Worm (Caenorhabditis elegans) whole organism, L2 larva: ENCODE data around the gene clec-29.
A peak's percentile ranks its signal among the peaks of the same experiment; 100 is the strongest.

Experiments
- C34F6.9 ChIP-seq: fragments of 150-350 bp; optimal IDR thresholded peaks from 2 replicates; lab custom pipeline; 2014; ENCODE audit warnings: missing biosample characterization, missing genetic modification characterization
- F13H6.1 ChIP-seq: sonication (generic microtip); optimal IDR thresholded peaks from 2 replicates; lab custom pipeline; 2016; ENCODE audit warnings: missing genetic modification characterization, missing compliant biosample characterization
- R02D3.7 ChIP-seq: fragments of 150-350 bp; optimal IDR thresholded peaks from 2 replicates; lab custom pipeline; 2014; ENCODE audit warnings: missing biosample characterization, missing genetic modification characterization
- Y55F3AM.14 ChIP-seq: fragments of 200-800 bp; sonication (Bioruptor generic); optimal IDR thresholded peaks from 2 replicates; lab custom pipeline; 2018; ENCODE audit warnings: mild to moderate bottlenecking, missing genetic modification characterization, missing compliant biosample characterization
- ZK546.5 ChIP-seq: sonication (generic microtip); optimal IDR thresholded peaks from 2 replicates; lab custom pipeline; 2017; ENCODE audit warnings: missing biosample characterization, missing genetic modification characterization
- alr-1 ChIP-seq: fragments of 150-350 bp; optimal IDR thresholded peaks from 2 replicates; lab custom pipeline; 2014; ENCODE audit warnings: missing biosample characterization, missing genetic modification characterization
- blmp-1 ChIP-seq: sonication (generic microtip); optimal IDR thresholded peaks from 2 replicates; lab custom pipeline; 2017; ENCODE audit warnings: missing genetic modification characterization, mild to moderate bottlenecking, missing compliant biosample characterization, antibody characterized with exemption, moderate library complexity; ENCODE audit not compliant: insufficient read depth
- ceh-16 ChIP-seq: fragments of 150-350 bp; optimal IDR thresholded peaks from 2 replicates; lab custom pipeline; 2014; ENCODE audit warnings: missing biosample characterization, missing genetic modification characterization
- crh-2 ChIP-seq: sonication (generic microtip); optimal IDR thresholded peaks from 2 replicates; lab custom pipeline; 2017; ENCODE audit warnings: missing biosample characterization, missing genetic modification characterization
- egl-27 ChIP-seq: sonication (generic microtip); optimal IDR thresholded peaks from 3 replicates; lab custom pipeline; 2017; ENCODE audit warnings: missing biosample characterization, missing genetic modification reagents, missing genetic modification characterization
- elt-3 ChIP-seq: sonication (generic microtip); optimal IDR thresholded peaks from 2 replicates; lab custom pipeline; 2017; ENCODE audit warnings: missing biosample characterization, missing genetic modification characterization
- fos-1 ChIP-seq: fragments of 150-350 bp; optimal IDR thresholded peaks from 2 replicates; lab custom pipeline; 2014; ENCODE audit warnings: missing biosample characterization, missing genetic modification characterization
- gmeb-1 ChIP-seq: fragments of 150-350 bp; optimal IDR thresholded peaks from 2 replicates; lab custom pipeline; 2014; ENCODE audit warnings: missing biosample characterization, missing genetic modification characterization
- lin-13 ChIP-seq: fragments of 150-350 bp; optimal IDR thresholded peaks from 2 replicates; lab custom pipeline; 2014; ENCODE audit warnings: missing biosample characterization, missing genetic modification reagents, missing genetic modification characterization
- lin-39 ChIP-seq: fragments of 150-350 bp; optimal IDR thresholded peaks from 2 replicates; lab custom pipeline; 2014; ENCODE audit warnings: missing biosample characterization, missing genetic modification reagents, missing genetic modification characterization
- lsy-2 ChIP-seq, 2 experiments: fragments of 150-350 bp in 1 of 2; sonication (generic microtip) in 1 of 2; optimal IDR thresholded peaks; 2 replicates each; lab custom pipeline; 2014 to 2017; ENCODE audit warnings: missing biosample characterization in 2 of 2, missing genetic modification characterization in 2 of 2
- mab-5 ChIP-seq: fragments of 150-350 bp; optimal IDR thresholded peaks from 2 replicates; lab custom pipeline; 2014; ENCODE audit warnings: missing biosample characterization, missing genetic modification characterization
- nhr-10 ChIP-seq: sonication (generic microtip); optimal IDR thresholded peaks from 2 replicates; lab custom pipeline; 2017; ENCODE audit warnings: missing biosample characterization, missing genetic modification characterization
- nhr-12 ChIP-seq: fragments of 150-350 bp; optimal IDR thresholded peaks from 2 replicates; lab custom pipeline; 2014; ENCODE audit warnings: missing biosample characterization, missing genetic modification characterization
- nhr-129 ChIP-seq: fragments of 150-350 bp; optimal IDR thresholded peaks from 2 replicates; lab custom pipeline; 2014; ENCODE audit warnings: missing biosample characterization, missing genetic modification characterization
- nhr-25 ChIP-seq: fragments of 150-350 bp; sonication (generic microtip); optimal IDR thresholded peaks from 3 replicates; lab custom pipeline; 2014; ENCODE audit warnings: missing biosample characterization, missing genetic modification characterization
- nhr-6 ChIP-seq: fragments of 150-350 bp; optimal IDR thresholded peaks from 2 replicates; lab custom pipeline; 2014; ENCODE audit warnings: missing biosample characterization, missing genetic modification characterization
- nhr-77 ChIP-seq: fragments of 150-350 bp; optimal IDR thresholded peaks from 2 replicates; lab custom pipeline; 2014; ENCODE audit warnings: missing biosample characterization, missing genetic modification characterization
- peb-1 ChIP-seq: fragments of 150-350 bp; optimal IDR thresholded peaks from 2 replicates; lab custom pipeline; 2014; ENCODE audit warnings: missing biosample characterization, missing genetic modification characterization
- sem-4 ChIP-seq: fragments of 150-350 bp; optimal IDR thresholded peaks from 2 replicates; lab custom pipeline; 2014; ENCODE audit warnings: missing biosample characterization, missing genetic modification reagents, missing genetic modification characterization
- skn-1 ChIP-seq: sonication (generic microtip); optimal IDR thresholded peaks from 2 replicates; lab custom pipeline; 2017; ENCODE audit warnings: missing biosample characterization, missing genetic modification characterization
- sma-9 ChIP-seq, 2 experiments: fragments of 150-350 bp in 1 of 2; sonication (generic microtip) in 1 of 2; optimal IDR thresholded peaks; 2 replicates each; lab custom pipeline; 2014 to 2016; ENCODE audit warnings: missing genetic modification characterization in 2 of 2, mild to moderate bottlenecking in 1 of 2, missing biosample characterization in 1 of 2, missing compliant biosample characterization in 1 of 2, missing genetic modification reagents in 1 of 2, moderate library complexity in 1 of 2
- snpc-4 ChIP-seq: fragments of 150-350 bp; optimal IDR thresholded peaks from 2 replicates; lab custom pipeline; 2014; ENCODE audit warnings: missing biosample characterization, missing genetic modification characterization
- unc-39 ChIP-seq: fragments of 150-350 bp; optimal IDR thresholded peaks from 2 replicates; lab custom pipeline; 2014; ENCODE audit warnings: missing biosample characterization, missing genetic modification characterization
- unc-55 ChIP-seq: fragments of 150-350 bp; sonication (generic microtip); optimal IDR thresholded peaks from 3 replicates; lab custom pipeline; 2014; ENCODE audit warnings: missing biosample characterization, missing genetic modification reagents, missing genetic modification characterization
- zag-1 ChIP-seq: fragments of 150-350 bp; optimal IDR thresholded peaks from 2 replicates; lab custom pipeline; 2014; ENCODE audit warnings: missing biosample characterization, missing genetic modification characterization
- ztf-1 ChIP-seq: fragments of 200-800 bp; sonication (Bioruptor generic); conservative IDR thresholded peaks from 2 replicates; pipeline ENCODE4 v1.3.6; 2022; ENCODE audit warnings: missing genetic modification characterization, missing compliant biosample characterization
- ztf-4 ChIP-seq: fragments of 150-350 bp; optimal IDR thresholded peaks from 2 replicates; lab custom pipeline; 2014; ENCODE audit warnings: missing biosample characterization, missing genetic modification characterization

The clec-29 gene

ce11 chrV:16756166-16756565, 17.2 kb upstream of the clec-29 start:
- TF ChIP-seq nhr-10 = no peak
- no peak for TF ChIP-seq zag-1
- no peak for TF ChIP-seq snpc-4 (tag; lab: Kevin White, UChicago)
- no peak for TF ChIP-seq fos-1 (tag; lab: Kevin White, UChicago)
- no peak for TF ChIP-seq nhr-6 (tag; lab: Kevin White, UChicago)
- TF ChIP-seq nhr-77 (tag; lab: Kevin White, UChicago) = no peak
- no peak for TF ChIP-seq blmp-1 (tag; lab: Kevin White, UChicago)
- no peak for TF ChIP-seq crh-2 (tag; lab: Kevin White, UChicago)
- no peak for TF ChIP-seq elt-3 (tag; lab: Kevin White, UChicago)
- TF ChIP-seq skn-1 (tag; lab: Kevin White, UChicago) = no peak
- TF ChIP-seq alr-1 (tag; lab: Kevin White, UChicago) = no peak
- TF ChIP-seq ZK546.5 (tag; lab: Kevin White, UChicago) = no peak
- TF ChIP-seq peb-1 (tag; lab: Kevin White, UChicago) = no peak
- TF ChIP-seq egl-27 = no peak

ce11 chrV:16752089-16753030, 13.4 kb upstream of the clec-29 start:
- no peak for TF ChIP-seq ztf-1
- TF ChIP-seq Y55F3AM.14 (GFP tag; lab: Kevin White, UChicago) = no peak
- TF ChIP-seq skn-1 (tag; lab: Kevin White, UChicago) = no peak
- TF ChIP-seq nhr-129 (tag; lab: Kevin White, UChicago) = peak; percentile 26
- TF ChIP-seq peb-1 (tag; lab: Kevin White, UChicago) = no peak
- no peak for TF ChIP-seq gmeb-1 (tag; lab: Kevin White, UChicago)
- TF ChIP-seq unc-55 (GFP tag; lab: Kevin White, UChicago) = peak; percentile 77
- no peak for TF ChIP-seq sem-4
- TF ChIP-seq C34F6.9 (tag; lab: Kevin White, UChicago) = peak; percentile 8
- no peak for TF ChIP-seq sma-9 (GFP tag; optimal IDR thresholded peaks at IDR 0.05; lab: Kevin White, UChicago)
- TF ChIP-seq sma-9 (tag; optimal IDR thresholded peaks at IDR 0.05; lab: Kevin White, UChicago) = no peak
- no peak for TF ChIP-seq lin-13 (GFP tag; lab: Kevin White, UChicago)
- TF ChIP-seq zag-1 = no peak

- TF ChIP-seq alr-1 (tag; lab: Kevin White, UChicago) (no peak), lin-39 (tag; lab: Kevin White, UChicago) (no peak), zag-1 (no peak), ZK546.5 (tag; lab: Kevin White, UChicago) (no peak), snpc-4 (tag; lab: Kevin White, UChicago) (no peak), nhr-25 (tag; lab: Kevin White, UChicago) (no peak), mab-5 (tag; lab: Kevin White, UChicago) (no peak), F13H6.1 (tag; lab: Kevin White, UChicago) (no peak), nhr-12 (tag; lab: Kevin White, UChicago) (no peak)
These were observed 10.5 kb upstream of the clec-29 start for ce11 chrV:16749473-16749872.

ce11 chrV:16747031-16747672, 8.2 kb upstream of the clec-29 start, which contains the start of gene dkf-2:
Gene dkf-2, plus strand, starts transcription at chrV:16747622.
- no peak for TF ChIP-seq nhr-6 (tag; lab: Kevin White, UChicago)
- no peak for TF ChIP-seq nhr-12 (tag; lab: Kevin White, UChicago)
- TF ChIP-seq C34F6.9 (tag; lab: Kevin White, UChicago) = no peak
- TF ChIP-seq egl-27 = no peak
- TF ChIP-seq peb-1 (tag; lab: Kevin White, UChicago) = no peak
- TF ChIP-seq gmeb-1 (tag; lab: Kevin White, UChicago) = no peak
- no peak for TF ChIP-seq elt-3 (tag; lab: Kevin White, UChicago)
- no peak for TF ChIP-seq nhr-10
- no peak for TF ChIP-seq sma-9 (GFP tag; optimal IDR thresholded peaks at IDR 0.05; lab: Kevin White, UChicago)
- no peak for TF ChIP-seq sma-9 (tag; optimal IDR thresholded peaks at IDR 0.05; lab: Kevin White, UChicago)
- TF ChIP-seq unc-39 (tag; lab: Kevin White, UChicago) = no peak
- TF ChIP-seq nhr-25 (tag; lab: Kevin White, UChicago) = no peak
- TF ChIP-seq ceh-16 = no peak
- no peak for TF ChIP-seq R02D3.7 (tag; lab: Kevin White, UChicago)
- no peak for TF ChIP-seq ztf-1
- no peak for TF ChIP-seq snpc-4 (tag; lab: Kevin White, UChicago)
- no peak for TF ChIP-seq lin-13 (GFP tag; lab: Kevin White, UChicago)
- TF ChIP-seq lsy-2 (tag; optimal IDR thresholded peaks at IDR 0.05; lab: Kevin White, UChicago) = no peak
- TF ChIP-seq ztf-4 (tag; lab: Kevin White, UChicago) = no peak
